Worm (Caenorhabditis elegans) whole organism, young adult: ENCODE results near the gene gcy-33.

Experiments used
- C06A6.2 ChIP-seq: fragments of 200-800 bp; sonication (Bioruptor generic); conservative IDR thresholded peaks from 2 replicates; pipeline ENCODE4 v1.3.6; 2022; ENCODE audit warnings: missing genetic modification characterization, missing compliant biosample characterization
- C17E4.6 ChIP-seq: fragments of 200-800 bp; sonication (Bioruptor generic); IDR thresholded peaks from 2 replicates; pipeline ENCODE4 v1.3.6; 2022; ENCODE audit warnings: missing genetic modification reagents, missing genetic modification characterization, missing compliant biosample characterization
- F39B2.1 ChIP-seq: fragments of 200-800 bp; sonication (Bioruptor generic); IDR thresholded peaks from 2 replicates; pipeline ENCODE4 v1.3.6; 2022; ENCODE audit warnings: missing genetic modification reagents, missing genetic modification characterization, missing compliant biosample characterization
- Y56A3A.18 ChIP-seq: fragments of 200-800 bp; sonication (Bioruptor generic); IDR thresholded peaks from 2 replicates; pipeline ENCODE4 v1.3.6; 2022; ENCODE audit warnings: missing genetic modification reagents, missing genetic modification characterization, missing compliant biosample characterization
- Y79H2A.3 ChIP-seq: fragments of 200-800 bp; sonication (Bioruptor generic); conservative IDR thresholded peaks from 2 replicates; pipeline ENCODE4 v1.3.6; 2022; ENCODE audit warnings: missing genetic modification reagents, missing genetic modification characterization, missing compliant biosample characterization
- ama-1 ChIP-seq, 3 experiments: fragments of 150-350 bp in 1 of 3; sonication (generic microtip) in 2 of 3; optimal IDR thresholded peaks; 2 replicates each; lab custom pipeline; 2014 to 2018; ENCODE audit warnings: missing biosample characterization in 2 of 3, missing genetic modification characterization in 2 of 3, missing genetic modification reagents in 2 of 3
- aptf-2 ChIP-seq: fragments of 200-800 bp; sonication (Bioruptor generic); conservative IDR thresholded peaks from 2 replicates; pipeline ENCODE4 v1.3.6; 2022; ENCODE audit warnings: missing genetic modification reagents, missing genetic modification characterization, missing compliant biosample characterization
- aptf-3 ChIP-seq: fragments of 200-800 bp; sonication (Bioruptor generic); IDR thresholded peaks from 2 replicates; pipeline ENCODE4 v1.3.6; 2022; ENCODE audit warnings: missing genetic modification characterization, missing compliant biosample characterization
- atf-7 ChIP-seq: sonication (generic microtip); optimal IDR thresholded peaks from 2 replicates; lab custom pipeline; 2017; ENCODE audit warnings: mild to moderate bottlenecking, missing genetic modification characterization, missing compliant biosample characterization
- attf-6 ChIP-seq: fragments of 200-800 bp; sonication (Bioruptor generic); IDR thresholded peaks from 2 replicates; pipeline ENCODE4 v1.3.6; 2022; ENCODE audit warnings: missing genetic modification reagents, missing genetic modification characterization, missing compliant biosample characterization
- bed-1 ChIP-seq: fragments of 200-800 bp; sonication (Bioruptor generic); IDR thresholded peaks from 2 replicates; pipeline ENCODE4 v1.3.6; 2022; ENCODE audit warnings: missing genetic modification reagents, missing genetic modification characterization, missing compliant biosample characterization
- bed-2 ChIP-seq: fragments of 200-800 bp; sonication (Bioruptor generic); IDR thresholded peaks from 2 replicates; pipeline ENCODE4 v1.3.6; 2022; ENCODE audit warnings: missing genetic modification reagents, missing genetic modification characterization, missing compliant biosample characterization
- cebp-2 ChIP-seq: fragments of 200-800 bp; sonication (Bioruptor generic); IDR thresholded peaks from 2 replicates; pipeline ENCODE4 v1.3.6; 2022; ENCODE audit warnings: missing genetic modification characterization, missing compliant biosample characterization
- dox-1 ChIP-seq: fragments of 200-800 bp; sonication (Bioruptor generic); IDR thresholded peaks from 2 replicates; pipeline ENCODE4 v1.3.6; 2022; ENCODE audit warnings: missing genetic modification reagents, missing genetic modification characterization, missing compliant biosample characterization
- egrh-3 ChIP-seq: fragments of 200-800 bp; sonication (Bioruptor generic); IDR thresholded peaks from 2 replicates; pipeline ENCODE4 v1.3.6; 2022; ENCODE audit warnings: missing genetic modification reagents, missing genetic modification characterization, missing compliant biosample characterization
- fkh-3 ChIP-seq: sonication (generic microtip); optimal IDR thresholded peaks from 2 replicates; lab custom pipeline; 2016; ENCODE audit warnings: mild to moderate bottlenecking, missing genetic modification characterization, missing compliant biosample characterization
- hmg-20 ChIP-seq: fragments of 200-800 bp; sonication (Bioruptor generic); IDR thresholded peaks from 2 replicates; pipeline ENCODE4 v1.3.6; 2022; ENCODE audit warnings: missing genetic modification reagents, missing genetic modification characterization, missing compliant biosample characterization
- hsf-1 ChIP-seq: fragments of 200-800 bp; sonication (Bioruptor generic); IDR thresholded peaks from 2 replicates; pipeline ENCODE4 v1.3.6; 2022; ENCODE audit warnings: missing genetic modification reagents, missing genetic modification characterization, missing compliant biosample characterization
- lir-1 ChIP-seq: fragments of 200-800 bp; sonication (Bioruptor generic); conservative IDR thresholded peaks from 2 replicates; pipeline ENCODE4 v1.3.6; 2022; ENCODE audit warnings: missing genetic modification reagents, missing genetic modification characterization, missing compliant biosample characterization
- madf-3 ChIP-seq: fragments of 200-800 bp; sonication (Bioruptor generic); IDR thresholded peaks from 2 replicates; pipeline ENCODE4 v1.3.6; 2022; ENCODE audit warnings: missing genetic modification reagents, missing genetic modification characterization, missing compliant biosample characterization
- madf-8 ChIP-seq: fragments of 200-800 bp; sonication (Bioruptor generic); conservative IDR thresholded peaks from 2 replicates; pipeline ENCODE4 v1.3.6; 2022; ENCODE audit warnings: missing genetic modification reagents, missing genetic modification characterization, missing compliant biosample characterization
- mcd-1 ChIP-seq: fragments of 200-800 bp; sonication (Bioruptor generic); IDR thresholded peaks from 2 replicates; pipeline ENCODE4 v1.3.6; 2022; ENCODE audit warnings: missing genetic modification reagents, missing genetic modification characterization, missing compliant biosample characterization
- mel-28 ChIP-seq: sonication (generic microtip); optimal IDR thresholded peaks from 2 replicates; lab custom pipeline; 2016; ENCODE audit warnings: borderline replicate concordance, mild to moderate bottlenecking, missing genetic modification characterization, missing compliant biosample characterization
- nfya-2 ChIP-seq: fragments of 200-800 bp; sonication (Bioruptor generic); IDR thresholded peaks from 2 replicates; pipeline ENCODE4 v1.3.6; 2022; ENCODE audit warnings: missing genetic modification reagents, missing genetic modification characterization, missing compliant biosample characterization
- nfyb-1 ChIP-seq: fragments of 200-800 bp; sonication (Bioruptor generic); IDR thresholded peaks from 2 replicates; pipeline ENCODE4 v1.3.6; 2022; ENCODE audit warnings: missing genetic modification reagents, missing genetic modification characterization, missing compliant biosample characterization
- nhr-27 ChIP-seq: fragments of 200-800 bp; sonication (Bioruptor generic); optimal IDR thresholded peaks from 2 replicates; lab custom pipeline; 2018; ENCODE audit warnings: mild to moderate bottlenecking, missing genetic modification characterization, moderate library complexity, missing compliant biosample characterization
- rcor-1 ChIP-seq: fragments of 200-800 bp; sonication (Bioruptor generic); IDR thresholded peaks from 2 replicates; pipeline ENCODE4 v1.3.6; 2022; ENCODE audit warnings: missing genetic modification reagents, missing genetic modification characterization, missing compliant biosample characterization
- rec-8 ChIP-seq, 2 experiments: sonication (generic microtip); optimal IDR thresholded peaks; 2 replicates each; lab custom pipeline; 2016; ENCODE audit warnings: mild to moderate bottlenecking in 2 of 2, missing genetic modification characterization in 2 of 2, missing genetic modification reagents in 2 of 2, missing genotype in 2 of 2, missing biosample characterization in 1 of 2, missing compliant biosample characterization in 1 of 2, moderate library complexity in 1 of 2
- snpc-3.4 ChIP-seq: sonication (generic microtip); optimal IDR thresholded peaks from 2 replicates; lab custom pipeline; 2017; ENCODE audit warnings: missing genetic modification characterization, mild to moderate bottlenecking, missing compliant biosample characterization, antibody characterized with exemption, moderate library complexity, missing genotype, missing genetic modification reagents
- sptf-2 ChIP-seq: fragments of 200-800 bp; sonication (Bioruptor generic); optimal IDR thresholded peaks from 2 replicates; lab custom pipeline; 2018; ENCODE audit warnings: mild to moderate bottlenecking, missing genetic modification characterization, missing compliant biosample characterization
- tbx-9 ChIP-seq: sonication (generic microtip); optimal IDR thresholded peaks from 2 replicates; lab custom pipeline; 2016; ENCODE audit warnings: borderline replicate concordance, missing genetic modification characterization, inconsistent platforms, missing compliant biosample characterization
- tlf-1 ChIP-seq: fragments of 200-800 bp; sonication (Bioruptor generic); optimal IDR thresholded peaks from 2 replicates; lab custom pipeline; 2018; ENCODE audit warnings: mild to moderate bottlenecking, missing genetic modification characterization, missing compliant biosample characterization
- zfh-2 ChIP-seq: fragments of 200-800 bp; sonication (Bioruptor generic); conservative IDR thresholded peaks from 2 replicates; pipeline ENCODE4 v1.3.6; 2022; ENCODE audit warnings: missing genetic modification reagents, missing genetic modification characterization, missing compliant biosample characterization
- ztf-18 ChIP-seq: sonication (generic microtip); optimal IDR thresholded peaks from 2 replicates; lab custom pipeline; 2016; ENCODE audit warnings: missing genotype, mild to moderate bottlenecking, missing genetic modification characterization, missing compliant biosample characterization
- ztf-22 ChIP-seq: fragments of 200-800 bp; sonication (Bioruptor generic); optimal IDR thresholded peaks from 2 replicates; lab custom pipeline; 2018; ENCODE audit warnings: mild to moderate bottlenecking, missing genetic modification characterization, moderate library complexity, missing compliant biosample characterization
- ztf-26 ChIP-seq: sonication (generic microtip); optimal IDR thresholded peaks from 2 replicates; lab custom pipeline; 2017; ENCODE audit warnings: missing genetic modification characterization, missing compliant biosample characterization

gcy-33 gene

DNA sequence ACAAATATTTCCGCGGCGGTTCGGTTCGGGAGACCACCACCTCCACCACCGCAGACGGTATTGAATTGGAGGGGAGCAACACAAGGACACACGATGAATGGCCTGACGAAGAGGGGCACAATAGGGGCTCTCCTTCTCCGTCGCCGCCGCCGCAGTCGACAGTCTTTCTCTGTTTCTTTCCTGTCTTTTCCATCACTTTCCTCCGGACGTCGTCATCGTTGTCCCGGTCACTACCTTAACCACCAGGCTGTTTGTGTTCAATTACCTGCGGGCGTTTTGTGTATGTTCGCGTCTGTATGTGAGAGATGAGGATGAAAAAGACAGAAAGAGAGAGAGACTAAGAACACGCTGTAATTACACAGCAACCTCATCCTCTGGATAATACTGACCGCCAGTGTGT, 38.2 kb upstream of the gcy-33 start:
- no peak for TF ChIP-seq mel-28 (tag; lab: Kevin White, UChicago)
- peak; percentile 84 for TF ChIP-seq zfh-2 (GFP tag; lab: Robert Waterston, UW)
- no peak for TF ChIP-seq ztf-22
- TF ChIP-seq cebp-2 (GFP tag; lab: Robert Waterston, UW), result 0 out of 2 replicates have a peak, but pooled peaks have one; percentile 40
- TF ChIP-seq mcd-1 (GFP tag; lab: Robert Waterston, UW), result 0 out of 2 replicates have a peak, but pooled peaks have one; percentile 23
- 0 out of 2 replicates have a peak, but pooled peaks have one; percentile 25 for TF ChIP-seq nfyb-1

ce11 chrV:12038783-12039182, 37.2 kb upstream of the gcy-33 start:
- TF ChIP-seq atf-7 (tag; lab: Kevin White, UChicago), result no peak
- 0 out of 2 replicates have a peak, but pooled peaks have one; percentile 25 for TF ChIP-seq rcor-1 (GFP tag; lab: Robert Waterston, UW)
- no peak for TF ChIP-seq madf-8 (GFP tag; lab: Robert Waterston, UW)
- TF ChIP-seq tlf-1 (GFP tag; lab: Kevin White, UChicago), result no peak
- peak; percentile 63; the same call in 1 of the 2 replicates for TF ChIP-seq egrh-3
- TF ChIP-seq ztf-18 (tag; lab: Kevin White, UChicago), result peak; percentile 20
- no peak for TF ChIP-seq dox-1 (GFP tag; lab: Robert Waterston, UW)
- TF ChIP-seq mcd-1 (GFP tag; lab: Robert Waterston, UW), result peak; percentile 42
- TF ChIP-seq ama-1 (optimal IDR thresholded peaks at IDR 0.05; lab: Kevin White, UChicago), result peak; percentile 57
- no peak for TF ChIP-seq ama-1 (GFP tag; optimal IDR thresholded peaks at IDR 0.05; lab: Kevin White, UChicago)
- no peak for TF ChIP-seq aptf-3 (GFP tag; lab: Robert Waterston, UW)
- TF ChIP-seq lir-1 (GFP tag; lab: Robert Waterston, UW), result no peak
- TF ChIP-seq zfh-2 (GFP tag; lab: Robert Waterston, UW), result peak; percentile 95
- peak; percentile 60 for TF ChIP-seq sptf-2 (GFP tag; lab: Kevin White, UChicago)

- TF ChIP-seq nfya-2 (no peak), hsf-1 (GFP tag; lab: Robert Waterston, UW) (no peak), ztf-22 (no peak), C17E4.6 (GFP tag; lab: Robert Waterston, UW) (no peak), F39B2.1 (GFP tag; lab: Robert Waterston, UW) (no peak), hmg-20 (no peak), snpc-3.4 (tag; lab: Kevin White, UChicago) (no peak), attf-6 (no peak), Y56A3A.18 (GFP tag; lab: Robert Waterston, UW) (no peak), rec-8 (tag; optimal IDR thresholded peaks at IDR 0.05; lab: Kevin White, UChicago) (no peak), madf-3 (no peak), Y79H2A.3 (no peak), aptf-2 (GFP tag; lab: Robert Waterston, UW) (no peak), nhr-27 (no peak), bed-2 (GFP tag; lab: Robert Waterston, UW) (no peak), bed-1 (GFP tag; lab: Robert Waterston, UW) (no peak), C06A6.2 (GFP tag; lab: Robert Waterston, UW) (no peak), atf-7 (tag; lab: Kevin White, UChicago) (no peak), tbx-9 (no peak)
Measured at ce11 chrV:12038317-12038716, 36.7 kb upstream of the gcy-33 start.

ce11 chrV:12037889-12038288, 36.3 kb upstream of the gcy-33 start:
- TF ChIP-seq F39B2.1 (GFP tag; lab: Robert Waterston, UW), result no peak
- no peak for TF ChIP-seq madf-8 (GFP tag; lab: Robert Waterston, UW)
- no peak for TF ChIP-seq fkh-3
- no peak for TF ChIP-seq ztf-26
- TF ChIP-seq, all 124 proteins: peak for 0
